Fruit fly (Drosophila melanogaster): ENCODE results near the gene CG34447.

CG34447 gene

DNA sequence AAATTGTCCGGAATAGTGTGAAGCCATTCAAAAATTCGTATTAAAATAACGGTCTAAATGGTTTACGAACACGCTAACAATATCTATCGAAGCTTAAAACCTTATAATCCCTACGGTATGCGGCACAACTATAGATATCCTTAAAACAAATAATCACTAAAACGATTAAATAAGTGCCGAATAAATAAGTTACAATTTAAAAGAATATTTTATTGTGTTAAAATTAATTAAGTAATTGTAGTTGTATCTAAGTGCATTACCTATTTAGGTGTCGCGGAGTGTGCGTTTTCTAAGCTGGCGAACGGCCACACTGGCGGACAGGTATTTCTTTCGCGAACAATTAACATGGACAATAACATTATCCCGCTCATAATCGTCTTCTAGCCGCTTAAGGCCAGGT lies 39.0 kb downstream of the CG34447 start, which contains the start of gene Eogt (continued):
- TF ChIP-seq CG13775 (GFP tag; optimal IDR thresholded peaks at IDR 0.05) (peak; percentile 93), hth (optimal IDR thresholded peaks at IDR 0.05) (no peak), CG2678 (tag; optimal IDR thresholded peaks at IDR 0.05) (peak; percentile 92), slp2 (GFP tag; optimal IDR thresholded peaks at IDR 0.05) (peak; percentile 63), CG30403 (GFP tag; optimal IDR thresholded peaks at IDR 0.05) (peak; percentile 94), CG1233 (GFP tag; optimal IDR thresholded peaks at IDR 0.05) (peak; percentile 86), Tbp (GFP tag; optimal IDR thresholded peaks at IDR 0.05) (no peak), CG3407 (GFP tag; optimal IDR thresholded peaks at IDR 0.05) (peak; percentile 86), Blimp-1 (GFP tag; optimal IDR thresholded peaks at IDR 0.05) (peak; percentile 82), HmgZ (tag; optimal IDR thresholded peaks at IDR 0.05) (peak; percentile 95), nom (GFP tag; optimal IDR thresholded peaks at IDR 0.05) (peak; percentile 81), CG15514 (GFP tag; optimal IDR thresholded peaks at IDR 0.05) (peak; percentile 77), CG13287 (GFP tag; IDR thresholded peaks at IDR 0.05; ENCODE audit: partially characterized antibody) (peak; percentile 52; the same call in 1 of the 2 replicates), CG18476 (GFP tag; optimal IDR thresholded peaks at IDR 0.05) (peak; percentile 86), CG4282 (GFP tag; optimal IDR thresholded peaks at IDR 0.05) (no peak), Elba2 (GFP tag; optimal IDR thresholded peaks at IDR 0.05) (peak; percentile 68), Ada2b (GFP tag; IDR thresholded peaks at IDR 0.05) (peak; percentile 95), klu (GFP tag; IDR thresholded peaks at IDR 0.05) (peak; percentile 90), CG15696 (tag; optimal IDR thresholded peaks at IDR 0.05) (peak; percentile 92), CG17612 (GFP tag; IDR thresholded peaks at IDR 0.05) (peak; percentile 91), CG7987 (GFP tag; optimal IDR thresholded peaks at IDR 0.05) (peak; percentile 50), PHDP (tag; optimal IDR thresholded peaks at IDR 0.05) (peak; percentile 95), Sox100B (GFP tag; optimal IDR thresholded peaks at IDR 0.05) (peak; percentile 79), dm (GFP tag; optimal IDR thresholded peaks at IDR 0.05) (peak; percentile 30), zf30C (GFP tag; optimal IDR thresholded peaks at IDR 0.05) (no peak), HLHmδ (GFP tag; optimal IDR thresholded peaks at IDR 0.05) (no peak), fd102C (GFP tag; optimal IDR thresholded peaks at IDR 0.05) (peak; percentile 69), Fer3 (tag; optimal IDR thresholded peaks at IDR 0.05) (peak; percentile 89), NFAT (GFP tag; IDR thresholded peaks at IDR 0.05) (peak; percentile 95), Deaf1 (tag; optimal IDR thresholded peaks at IDR 0.05) (peak; percentile 69), br (optimal IDR thresholded peaks at IDR 0.05) (no peak), Hr78 (GFP tag; optimal IDR thresholded peaks at IDR 0.05) (no peak), Atf3 (GFP tag; optimal IDR thresholded peaks at IDR 0.05) (peak; percentile 64), CG1602 (GFP tag; optimal IDR thresholded peaks at IDR 0.05) (peak; percentile 95), gsb (GFP tag; IDR thresholded peaks at IDR 0.05) (peak; percentile 92), CG31224 (GFP tag; IDR thresholded peaks at IDR 0.05) (peak; percentile 90), esg (GFP tag; conservative IDR thresholded peaks at IDR 0.05) (peak; percentile 96), HLH54F (GFP tag; optimal IDR thresholded peaks at IDR 0.05) (peak; percentile 67), Doc3 (GFP tag; IDR thresholded peaks at IDR 0.05; ENCODE audit: partially characterized antibody) (no peak), CG7271 (tag; optimal IDR thresholded peaks at IDR 0.05) (peak; percentile 83), chif (GFP tag; optimal IDR thresholded peaks at IDR 0.05) (peak; percentile 69 to 90), rib (GFP tag; IDR thresholded peaks at IDR 0.05) (peak; percentile 95), NfI (GFP tag; optimal IDR thresholded peaks at IDR 0.05) (peak; percentile 91), CG8281 (tag; optimal IDR thresholded peaks at IDR 0.05) (peak; percentile 75), ase (GFP tag; IDR thresholded peaks at IDR 0.05) (peak; percentile 96), zfh2 (GFP tag; optimal IDR thresholded peaks at IDR 0.05) (peak; percentile 78), insv (GFP tag; optimal IDR thresholded peaks at IDR 0.05) (peak in 1 of 2 experiments; percentile 56), CG11093 (GFP tag; IDR thresholded peaks at IDR 0.05) (peak; percentile 96), Dip2 (GFP tag; IDR thresholded peaks at IDR 0.05) (peak; percentile 46; the same call in 1 of the 2 replicates), CG17802 (tag; optimal IDR thresholded peaks at IDR 0.05) (peak; percentile 65), CG31441 (GFP tag; IDR thresholded peaks at IDR 0.05) (peak; percentile 86)

Measured in whole organism, embryonic.